Fruit fly (Drosophila melanogaster) whole organism, wandering third instar larva: ENCODE results near the gene Rbm13.

ENCODE experiments used
- Abd-B ChIP-seq: fragments of >200 bp; optimal IDR thresholded peaks from 2 replicates; lab custom pipeline; 2017; ENCODE audit warnings: missing biosample characterization, missing genetic modification characterization
- CG32264 ChIP-seq: fragments of 200-800 bp; sonication (Bioruptor generic); optimal IDR thresholded peaks from 2 replicates; lab custom pipeline; 2016; ENCODE audit warnings: missing biosample characterization, missing genetic modification characterization
- CG9705 ChIP-seq: fragments of 200-800 bp; sonication (Bioruptor generic); optimal IDR thresholded peaks from 2 replicates; lab custom pipeline; 2018; ENCODE audit warnings: missing biosample characterization, mild to moderate bottlenecking, missing genetic modification characterization
- CrebA ChIP-seq: fragments of 200-800 bp; sonication (Bioruptor generic); optimal IDR thresholded peaks from 2 replicates; lab custom pipeline; 2016; ENCODE audit warnings: missing biosample characterization, mild to moderate bottlenecking, missing genetic modification characterization, borderline replicate concordance
- Dfd ChIP-seq: fragments of >200 bp; optimal IDR thresholded peaks from 2 replicates; lab custom pipeline; 2017; ENCODE audit warnings: missing biosample characterization, missing genetic modification characterization
- Dif ChIP-seq: fragments of 200-275, 200-300 bp; sonication (Bioruptor generic); optimal IDR thresholded peaks from 2 replicates; lab custom pipeline; 2018; ENCODE audit warnings: missing biosample characterization, missing genetic modification characterization; ENCODE audit not compliant: partially characterized antibody
- GATAd ChIP-seq: sonication (Bioruptor generic); optimal IDR thresholded peaks from 2 replicates; lab custom pipeline; 2016; ENCODE audit warnings: missing biosample characterization, missing genetic modification characterization
- HLH106 ChIP-seq: fragments of 200-800 bp; optimal IDR thresholded peaks from 3 replicates; lab custom pipeline; 2019; ENCODE audit warnings: missing biosample characterization, mild to moderate bottlenecking, missing genetic modification characterization, moderate library complexity
- Hnf4 ChIP-seq: fragments of 200-800 bp; sonication (Bioruptor generic); optimal IDR thresholded peaks from 2 replicates; lab custom pipeline; 2016; ENCODE audit warnings: missing biosample characterization, mild to moderate bottlenecking, missing genetic modification characterization
- Hr78 ChIP-seq: fragments of >200 bp; optimal IDR thresholded peaks from 2 replicates; lab custom pipeline; 2017; ENCODE audit warnings: missing biosample characterization, missing genetic modification characterization
- Hr83 ChIP-seq: fragments of 200-300 bp; sonication (Bioruptor generic); optimal IDR thresholded peaks from 2 replicates; lab custom pipeline; 2016; ENCODE audit warnings: missing biosample characterization, mild to moderate bottlenecking, missing genetic modification characterization, moderate library complexity; ENCODE audit not compliant: poor library complexity, severe bottlenecking
- Jra ChIP-seq: sonication (Bioruptor generic); optimal IDR thresholded peaks from 2 replicates; lab custom pipeline; 2016; ENCODE audit warnings: missing biosample characterization, missing genetic modification characterization
- Mio ChIP-seq: sonication (Bioruptor generic); optimal IDR thresholded peaks from 2 replicates; lab custom pipeline; 2016; ENCODE audit warnings: missing biosample characterization, missing genetic modification characterization
- Myc ChIP-seq: fragments of >200 bp; optimal IDR thresholded peaks from 2 replicates; lab custom pipeline; 2017
- N ChIP-seq: fragments of >200 bp; optimal IDR thresholded peaks from 2 replicates; lab custom pipeline; 2018; ENCODE audit warnings: missing biosample characterization, missing external identifiers, missing genetic modification characterization
- OdsH ChIP-seq: fragments of 200-800 bp; sonication (Bioruptor generic); optimal IDR thresholded peaks from 2 replicates; lab custom pipeline; 2016; ENCODE audit warnings: missing biosample characterization, mild to moderate bottlenecking, missing genetic modification characterization
- Rel ChIP-seq, 2 experiments: fragments of 200-800 bp; sonication (Bioruptor generic) in 1 of 2; optimal IDR thresholded peaks; 2 replicates in 1 of 2; 3 replicates in 1 of 2; lab custom pipeline; 2016 to 2019; ENCODE audit warnings: mild to moderate bottlenecking in 2 of 2, missing biosample characterization in 2 of 2, missing genetic modification characterization in 2 of 2, moderate library complexity in 1 of 2
- Sp1 ChIP-seq: fragments of 200-800 bp; sonication (Bioruptor generic); optimal IDR thresholded peaks from 3 replicates; lab custom pipeline; 2019; ENCODE audit warnings: missing biosample characterization, mild to moderate bottlenecking, missing genetic modification characterization, moderate library complexity
- Vsx2 ChIP-seq: fragments of 200-300, 225-300 bp; sonication (Bioruptor generic); optimal IDR thresholded peaks from 2 replicates; lab custom pipeline; 2018; ENCODE audit warnings: missing biosample characterization, missing genetic modification characterization; ENCODE audit not compliant: partially characterized antibody
- br ChIP-seq: fragments of 200-800 bp; sonication (Bioruptor generic); optimal IDR thresholded peaks from 2 replicates; lab custom pipeline; 2016; ENCODE audit warnings: missing biosample characterization, missing genetic modification characterization
- brk ChIP-seq: fragments of 200-800 bp; sonication (Bioruptor generic); optimal IDR thresholded peaks from 2 replicates; lab custom pipeline; 2016; ENCODE audit warnings: missing biosample characterization, mild to moderate bottlenecking, missing genetic modification characterization
- dl ChIP-seq, 2 experiments: fragments of 175-275, 200-275 bp in 1 of 2; fragments of 200-275 bp in 1 of 2; sonication (Bioruptor generic); optimal IDR thresholded peaks; lab custom pipeline; 2018; ENCODE audit warnings: mild to moderate bottlenecking in 2 of 2, missing biosample characterization in 2 of 2, missing genetic modification characterization in 2 of 2, moderate library complexity in 2 of 2; ENCODE audit not compliant: partially characterized antibody in 2 of 2, insufficient read depth in 1 of 2
- dmrt93B ChIP-seq: fragments of 200-800 bp; sonication (Bioruptor generic); optimal IDR thresholded peaks from 2 replicates; lab custom pipeline; 2018; ENCODE audit warnings: missing biosample characterization, mild to moderate bottlenecking, missing genetic modification characterization
- dsf ChIP-seq: sonication (Bioruptor generic); optimal IDR thresholded peaks from 2 replicates; lab custom pipeline; 2016; ENCODE audit warnings: missing biosample characterization, missing genetic modification characterization, borderline replicate concordance
- ey ChIP-seq: fragments of 200-800 bp; sonication (Bioruptor generic); optimal IDR thresholded peaks from 2 replicates; lab custom pipeline; 2016; ENCODE audit warnings: missing biosample characterization, missing genetic modification characterization
- foxo ChIP-seq, 2 experiments: fragments of 200-800 bp; sonication (Bioruptor generic); optimal IDR thresholded peaks; 2 replicates in 1 of 2; 3 replicates in 1 of 2; lab custom pipeline; 2016 to 2017; ENCODE audit warnings: missing biosample characterization in 2 of 2, missing genetic modification characterization in 2 of 2
- fru ChIP-seq: fragments of 200-800 bp; sonication (Bioruptor generic); optimal IDR thresholded peaks from 3 replicates; lab custom pipeline; 2016; ENCODE audit warnings: missing biosample characterization, mild to moderate bottlenecking, missing genetic modification characterization
- h ChIP-seq: fragments of 200-800 bp; sonication (Bioruptor generic); optimal IDR thresholded peaks from 3 replicates; lab custom pipeline; 2016; ENCODE audit warnings: missing biosample characterization, mild to moderate bottlenecking, missing genetic modification characterization
- jim ChIP-seq: fragments of 175-275, 200-325 bp; sonication (Bioruptor generic); optimal IDR thresholded peaks from 2 replicates; lab custom pipeline; 2016; ENCODE audit warnings: missing biosample characterization, mild to moderate bottlenecking, missing genetic modification characterization
- lola ChIP-seq: fragments of >200 bp; optimal IDR thresholded peaks from 2 replicates; lab custom pipeline; 2017; ENCODE audit warnings: missing biosample characterization, missing genetic modification characterization
- pan ChIP-seq: fragments of >200 bp; optimal IDR thresholded peaks from 2 replicates; lab custom pipeline; 2017
- psq ChIP-seq: fragments of 200-800 bp; sonication (Bioruptor generic); optimal IDR thresholded peaks from 3 replicates; lab custom pipeline; 2017; ENCODE audit warnings: missing biosample characterization, mild to moderate bottlenecking, missing genetic modification characterization, moderate library complexity
- rgr ChIP-seq: fragments of 200-800 bp; sonication (Bioruptor generic); optimal IDR thresholded peaks from 3 replicates; lab custom pipeline; 2016; ENCODE audit warnings: missing biosample characterization, mild to moderate bottlenecking, missing genetic modification characterization
- sage ChIP-seq: fragments of 200-800 bp; sonication (Bioruptor generic); optimal IDR thresholded peaks from 2 replicates; lab custom pipeline; 2016; ENCODE audit warnings: missing biosample characterization, mild to moderate bottlenecking, missing genetic modification characterization
- sv ChIP-seq: fragments of 200-800 bp; sonication (Bioruptor generic); optimal IDR thresholded peaks from 3 replicates; lab custom pipeline; 2016; ENCODE audit warnings: missing biosample characterization, missing genetic modification characterization
- tai ChIP-seq: sonication (Bioruptor generic); optimal IDR thresholded peaks from 2 replicates; lab custom pipeline; 2016; ENCODE audit warnings: missing biosample characterization, missing genetic modification characterization
- usp ChIP-seq: fragments of >200 bp; optimal IDR thresholded peaks from 2 replicates; lab custom pipeline; 2017; ENCODE audit warnings: missing biosample characterization, missing genetic modification characterization
- woc ChIP-seq: sonication (Bioruptor generic); optimal IDR thresholded peaks from 2 replicates; lab custom pipeline; 2016; ENCODE audit warnings: missing biosample characterization, mild to moderate bottlenecking, missing genetic modification characterization

Gene Rbm13

dm6 chrX:8895018-8895392 lies 6.5 kb upstream of the Rbm13 start:
- TF ChIP-seq Dif (GFP tag; lab: Kevin White, UChicago): no peak
- peak; percentile 70 for TF ChIP-seq HLH106
- no peak for TF ChIP-seq dsf (GFP tag; lab: Kevin White, UChicago)
- TF ChIP-seq Sp1: peak; percentile 56
- TF ChIP-seq psq (GFP tag; lab: Kevin White, UChicago): peak; percentile 32
- peak; percentile 30 for TF ChIP-seq dmrt93B (GFP tag; lab: Kevin White, UChicago)
- no peak for TF ChIP-seq sage (GFP tag; lab: Kevin White, UChicago)
- TF ChIP-seq pan (lab: Kevin White, UChicago): no peak
- TF ChIP-seq, all 38 proteins: peak for 4

- no peak for TF ChIP-seq Mio (GFP tag; lab: Kevin White, UChicago)
- no peak for TF ChIP-seq br (GFP tag; lab: Kevin White, UChicago)
- TF ChIP-seq pan (lab: Kevin White, UChicago): no peak
- TF ChIP-seq h: peak; percentile 8
- no peak for TF ChIP-seq Abd-B (GFP tag; lab: Kevin White, UChicago)
- TF ChIP-seq CG32264 (GFP tag; lab: Kevin White, UChicago): no peak
- TF ChIP-seq dmrt93B (GFP tag; lab: Kevin White, UChicago): no peak
- TF ChIP-seq rgr: peak; percentile 35
- no peak for TF ChIP-seq brk (GFP tag; lab: Kevin White, UChicago)
- peak in 1 of 2 experiments; percentile 3 for TF ChIP-seq foxo (GFP tag; optimal IDR thresholded peaks at IDR 0.05; lab: Kevin White, UChicago)
- peak; percentile 60 for TF ChIP-seq fru
- peak; percentile 53 for TF ChIP-seq HLH106
- TF ChIP-seq Hr83 (GFP tag; lab: Kevin White, UChicago): no peak
- no peak for TF ChIP-seq Hr78
- TF ChIP-seq ey (GFP tag; lab: Kevin White, UChicago): peak; percentile 56
- no peak for TF ChIP-seq CrebA (GFP tag; lab: Kevin White, UChicago)
- TF ChIP-seq usp (GFP tag; lab: Kevin White, UChicago): no peak
- TF ChIP-seq Myc (lab: Kevin White, UChicago): no peak
- TF ChIP-seq Dif (GFP tag; lab: Kevin White, UChicago): no peak
- TF ChIP-seq dsf (GFP tag; lab: Kevin White, UChicago): no peak
- TF ChIP-seq Hnf4: peak; percentile 30
- TF ChIP-seq woc (GFP tag; lab: Kevin White, UChicago): peak; percentile 55
- peak; percentile 31 for TF ChIP-seq Sp1
- TF ChIP-seq jim: no peak
- peak; percentile 68 for TF ChIP-seq Jra (GFP tag; lab: Kevin White, UChicago)
- TF ChIP-seq Dfd: no peak
- no peak for TF ChIP-seq tai (GFP tag; lab: Kevin White, UChicago)
- no peak for TF ChIP-seq Rel (GFP tag; optimal IDR thresholded peaks at IDR 0.05; lab: Kevin White, UChicago)
- peak; percentile 33 for TF ChIP-seq Rel (tag; optimal IDR thresholded peaks at IDR 0.05; lab: Kevin White, UChicago)
- TF ChIP-seq Vsx2 (GFP tag; lab: Kevin White, UChicago): no peak
- no peak for TF ChIP-seq sage (GFP tag; lab: Kevin White, UChicago)
- TF ChIP-seq sv: no peak
- peak; percentile 17 for TF ChIP-seq CG9705 (GFP tag; lab: Kevin White, UChicago)
- no peak for TF ChIP-seq OdsH (GFP tag; lab: Kevin White, UChicago)
These were observed 6.1 kb upstream of the Rbm13 start for dm6 chrX:8895413-8895812.

- TF ChIP-seq brk (GFP tag; lab: Kevin White, UChicago) (peak; percentile 79), psq (GFP tag; lab: Kevin White, UChicago) (peak; percentile 87), sv (peak; percentile 90), sage (GFP tag; lab: Kevin White, UChicago) (peak; percentile 90), CG9705 (GFP tag; lab: Kevin White, UChicago) (peak; percentile 56), dmrt93B (GFP tag; lab: Kevin White, UChicago) (peak; percentile 87), Rel (GFP tag; optimal IDR thresholded peaks at IDR 0.05; lab: Kevin White, UChicago) (peak; percentile 66), Rel (tag; optimal IDR thresholded peaks at IDR 0.05; lab: Kevin White, UChicago) (peak; percentile 59), fru (peak; percentile 87), GATAd (peak; percentile 24), CG32264 (GFP tag; lab: Kevin White, UChicago) (no peak), dsf (GFP tag; lab: Kevin White, UChicago) (peak; percentile 44), OdsH (GFP tag; lab: Kevin White, UChicago) (peak; percentile 93), HLH106 (peak; percentile 93), lola (GFP tag; lab: Kevin White, UChicago) (no peak), br (GFP tag; lab: Kevin White, UChicago) (peak; percentile 87), Hr78 (no peak), Sp1 (peak; percentile 92), Jra (GFP tag; lab: Kevin White, UChicago) (no peak), woc (GFP tag; lab: Kevin White, UChicago) (peak; percentile 51), dl (GFP tag; optimal IDR thresholded peaks at IDR 0.05; lab: Kevin White, UChicago; ENCODE audit: insufficient read depth in 1 of 2, partially characterized antibody in 2 of 2) (no peak), usp (GFP tag; lab: Kevin White, UChicago) (no peak), Dif (GFP tag; lab: Kevin White, UChicago) (no peak), Mio (GFP tag; lab: Kevin White, UChicago) (no peak), ey (GFP tag; lab: Kevin White, UChicago) (peak; percentile 84), N (GFP tag; lab: Kevin White, UChicago) (no peak), h (peak; percentile 93), Dfd (no peak), Vsx2 (GFP tag; lab: Kevin White, UChicago) (no peak), rgr (peak; percentile 93), tai (GFP tag; lab: Kevin White, UChicago) (peak; percentile 28), Hnf4 (peak; percentile 89), pan (lab: Kevin White, UChicago) (peak; percentile 51), CrebA (GFP tag; lab: Kevin White, UChicago) (no peak), jim (no peak), Myc (lab: Kevin White, UChicago) (no peak), Hr83 (GFP tag; lab: Kevin White, UChicago) (no peak), Abd-B (GFP tag; lab: Kevin White, UChicago) (no peak), foxo (GFP tag; optimal IDR thresholded peaks at IDR 0.05; lab: Kevin White, UChicago) (peak in 1 of 2 experiments; percentile 95)
These were observed 5.4 kb upstream of the Rbm13 start for dm6 chrX:8896080-8896479.
